Worm (Caenorhabditis elegans): ENCODE results near the gene eftu-2.

eftu-2 gene

ce11 chrIII:5999629-6000028 is 9.7 kb upstream of the eftu-2 start (continued):
- no peak for TF ChIP-seq ztf-11 (tag; optimal IDR thresholded peaks at IDR 0.05)
- no peak for TF ChIP-seq nhr-10 (tag; optimal IDR thresholded peaks at IDR 0.05)
- TF ChIP-seq nhr-77 (tag; optimal IDR thresholded peaks at IDR 0.05) = no peak
- peak; percentile 33 for TF ChIP-seq unc-39 (tag; optimal IDR thresholded peaks at IDR 0.05)
- peak; percentile 31; the same call in 1 of the 2 replicates for TF ChIP-seq hmg-1.1 (GFP tag; IDR thresholded peaks at IDR 0.05)
- TF ChIP-seq pha-4 (GFP tag; IDR thresholded peaks at IDR 0.05) = no peak
- TF ChIP-seq pha-4 (tag; optimal IDR thresholded peaks at IDR 0.05) = no peak
- no peak for TF ChIP-seq T20F7.1 (GFP tag; optimal IDR thresholded peaks at IDR 0.05)
- TF ChIP-seq mxl-3 (GFP tag; optimal IDR thresholded peaks at IDR 0.05) = no peak
- no peak for TF ChIP-seq snpc-4 (tag; optimal IDR thresholded peaks at IDR 0.05)
- TF ChIP-seq dpl-1 (GFP tag; optimal IDR thresholded peaks at IDR 0.05) = no peak
- no peak for TF ChIP-seq set-16 (GFP tag; IDR thresholded peaks at IDR 0.05)
- no peak for TF ChIP-seq skn-1 (tag; optimal IDR thresholded peaks at IDR 0.05)
- TF ChIP-seq Y105C5A.15 (GFP tag; IDR thresholded peaks at IDR 0.05) = no peak
- no peak for TF ChIP-seq dve-1 (tag; optimal IDR thresholded peaks at IDR 0.05; ENCODE audit: insufficient read depth)
- TF ChIP-seq nhr-11 (tag; optimal IDR thresholded peaks at IDR 0.05) = no peak
- TF ChIP-seq R02D3.7 (tag; optimal IDR thresholded peaks at IDR 0.05) = no peak
- TF ChIP-seq tra-1 (GFP tag; IDR thresholded peaks at IDR 0.05) = no peak
- TF ChIP-seq daf-12 (tag; optimal IDR thresholded peaks at IDR 0.05) = no peak
- TF ChIP-seq zag-1 (tag; optimal IDR thresholded peaks at IDR 0.05) = no peak

ce11 chrIII:6002024-6002423 is 7.3 kb upstream of the eftu-2 start:
- TF ChIP-seq F37D6.2 (tag; optimal IDR thresholded peaks at IDR 0.05) (no peak), aha-1 (tag) (peak; percentile 96), unc-62 (GFP tag; optimal IDR thresholded peaks at IDR 0.05 in 1 of 2) (peak in 1 of 2 experiments; percentile 39), unc-62 (tag; optimal IDR thresholded peaks at IDR 0.05) (no peak)

DNA sequence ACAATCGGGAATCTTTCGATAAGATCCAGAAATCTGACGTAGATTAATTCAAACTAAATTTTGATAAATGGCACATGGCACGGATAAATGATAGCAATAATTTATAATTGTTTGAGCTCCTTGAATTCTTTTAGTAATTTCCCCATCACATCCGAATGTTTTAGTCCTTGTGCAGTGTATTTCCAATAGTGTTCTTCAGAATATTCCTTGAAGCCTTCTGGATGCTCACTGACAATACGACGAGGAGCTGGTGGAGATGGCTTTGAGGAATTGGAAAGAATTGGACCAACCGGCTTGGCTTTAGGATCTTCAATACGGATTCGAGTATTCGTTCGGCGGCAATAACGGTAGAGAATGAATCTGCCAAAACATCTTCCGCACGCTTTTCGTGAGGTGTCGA is 2.9 kb upstream of the eftu-2 start:
- TF ChIP-seq ceh-82 (tag; optimal IDR thresholded peaks at IDR 0.05) (no peak), unc-130 (GFP tag; optimal IDR thresholded peaks at IDR 0.05) (no peak), nhr-111 (GFP tag; optimal IDR thresholded peaks at IDR 0.05) (no peak), sdz-12 (GFP tag; optimal IDR thresholded peaks at IDR 0.05) (no peak), pha-4 (GFP tag; IDR thresholded peaks at IDR 0.05) (no peak), pha-4 (tag; optimal IDR thresholded peaks at IDR 0.05) (no peak), dmd-6 (GFP tag; IDR thresholded peaks at IDR 0.05) (peak; percentile 9; the same call in 1 of the 2 replicates), dve-1 (tag; optimal IDR thresholded peaks at IDR 0.05; ENCODE audit: insufficient read depth) (no peak), mdl-1 (tag; optimal IDR thresholded peaks at IDR 0.05) (no peak)

ce11 chrIII:6011310-6011709 is 1.9 kb downstream of the eftu-2 start:
- peak in 1 of 2 experiments; percentile 91 for TF ChIP-seq unc-62 (GFP tag; optimal IDR thresholded peaks at IDR 0.05 in 1 of 2)
- TF ChIP-seq unc-62 (tag; optimal IDR thresholded peaks at IDR 0.05) = no peak
- no peak for TF ChIP-seq unc-130 (GFP tag; optimal IDR thresholded peaks at IDR 0.05)

DNA sequence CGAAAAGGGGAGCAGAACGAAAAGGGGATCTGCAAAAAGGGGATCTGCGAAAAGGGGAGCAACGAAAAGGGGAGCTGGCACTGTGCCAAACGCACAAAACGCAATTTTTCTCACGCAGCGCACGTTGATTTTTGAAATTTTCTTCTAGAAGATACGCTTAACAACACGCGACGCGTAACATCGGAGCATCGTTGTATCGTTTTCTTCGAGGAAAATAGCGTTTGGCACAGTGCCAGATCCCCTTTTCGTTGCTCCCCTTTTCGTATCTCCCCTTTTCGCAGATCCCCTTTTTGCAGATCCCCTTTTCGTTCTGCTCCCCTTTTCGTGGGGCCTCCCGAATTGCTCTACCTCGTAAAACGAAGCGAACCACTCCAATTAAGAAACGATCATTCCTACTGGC is 3.7 kb downstream of the eftu-2 start:
- TF ChIP-seq hmg-1.1 (GFP tag; IDR thresholded peaks at IDR 0.05) (peak; percentile 51; the same call in 1 of the 2 replicates), ceh-44 (GFP tag; IDR thresholded peaks at IDR 0.05) (peak; percentile 31; the same call in 1 of the 2 replicates), mes-2 (tag; optimal IDR thresholded peaks at IDR 0.05; ENCODE audit: poor library complexity, severe bottlenecking) (peak; percentile 16), egl-43 (GFP tag; IDR thresholded peaks at IDR 0.05) (0 out of 2 replicates have a peak, but pooled peaks have one; percentile 51), vab-7 (GFP tag; IDR thresholded peaks at IDR 0.05) (peak; percentile 46), lin-38 (GFP tag; IDR thresholded peaks at IDR 0.05) (peak; percentile 52; the same call in 1 of the 2 replicates), Y48G9A.11 (GFP tag; IDR thresholded peaks at IDR 0.05) (peak; percentile 77; the same call in 1 of the 2 replicates), ceh-20 (GFP tag; IDR thresholded peaks at IDR 0.05) (peak; percentile 15; the same call in 1 of the 2 replicates), ctbp-1 (GFP tag; IDR thresholded peaks at IDR 0.05) (0 out of 2 replicates have a peak, but pooled peaks have one; percentile 16)

Measured in whole organism, L4 larva.